Fruit fly (Drosophila melanogaster): ENCODE results near the gene CG5390.

DNA sequence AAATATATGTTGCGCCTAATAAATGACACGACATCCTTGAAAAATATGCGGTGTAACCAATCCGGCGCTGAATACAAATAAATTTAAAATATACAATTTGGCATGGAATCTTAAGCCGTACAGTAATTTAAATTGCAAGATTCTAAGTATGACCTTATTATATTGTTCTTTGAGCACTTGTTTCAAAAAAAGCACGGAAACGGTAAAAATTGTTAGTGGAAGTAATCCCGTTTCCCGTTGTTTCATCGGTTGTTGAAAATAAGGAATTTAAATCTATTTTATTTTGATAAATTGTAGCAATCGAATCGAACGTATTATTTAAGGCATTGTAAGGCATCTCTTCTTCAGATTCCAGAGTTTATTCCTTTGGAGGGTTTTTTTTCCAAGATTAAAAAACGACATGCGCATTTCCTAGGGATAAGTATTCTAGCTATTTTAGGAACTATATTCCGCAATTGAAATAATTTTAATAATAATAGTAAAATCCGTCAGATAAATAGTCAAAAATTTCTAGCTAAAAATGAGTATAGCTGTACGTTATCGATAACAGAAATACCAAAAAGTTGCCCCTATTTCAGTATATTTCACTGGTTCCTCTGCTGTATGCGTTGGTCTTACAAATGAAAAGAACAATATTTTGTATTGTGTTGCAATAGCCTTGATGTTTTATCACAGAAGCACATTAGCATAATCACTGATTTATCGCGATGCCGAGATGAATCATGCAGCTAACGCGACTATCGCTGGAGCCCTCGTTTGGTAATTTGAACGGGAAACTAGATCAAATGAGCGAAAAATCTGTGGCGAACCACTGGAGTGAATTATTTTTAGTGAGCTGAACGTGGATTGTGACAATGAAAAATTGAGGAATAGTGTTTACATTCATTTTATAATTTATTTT is 26.9 kb upstream of the CG5390 start, which contains the start of gene GATAd:
- no peak for TF ChIP-seq EcR (GFP tag; optimal IDR thresholded peaks at IDR 0.05)
- no peak for TF ChIP-seq usp (GFP tag; optimal IDR thresholded peaks at IDR 0.05)
